Worm (Caenorhabditis elegans) whole organism, L1 larva: ENCODE results near the gene egas-3.

Experiments used
- C16A3.4 ChIP-seq: fragments of 150-350 bp; optimal IDR thresholded peaks from 2 replicates; lab custom pipeline; 2014; ENCODE audit warnings: missing biosample characterization, missing genetic modification characterization
- aly-2 ChIP-seq: fragments of 150-350 bp; optimal IDR thresholded peaks from 2 replicates; lab custom pipeline; 2014; ENCODE audit warnings: missing biosample characterization, missing genetic modification characterization
- ama-1 ChIP-seq: fragments of 150-350 bp; optimal IDR thresholded peaks from 2 replicates; lab custom pipeline; 2014
- ceh-63 ChIP-seq: fragments of 200-800 bp; sonication (Bioruptor generic); optimal IDR thresholded peaks from 2 replicates; lab custom pipeline; 2018; ENCODE audit warnings: mild to moderate bottlenecking, missing genetic modification characterization, missing compliant biosample characterization
- ceh-8 ChIP-seq: fragments of 200-800 bp; sonication (Bioruptor generic); optimal IDR thresholded peaks from 2 replicates; lab custom pipeline; 2018; ENCODE audit warnings: mild to moderate bottlenecking, missing genetic modification characterization, moderate library complexity, missing compliant biosample characterization
- ceh-82 ChIP-seq, 3 experiments: fragments of 150-350 bp in 1 of 3; sonication (generic microtip) in 2 of 3; optimal IDR thresholded peaks; 2 replicates each; lab custom pipeline; 2014 to 2017; ENCODE audit warnings: missing biosample characterization in 3 of 3, missing genetic modification characterization in 3 of 3
- ceh-90 ChIP-seq: sonication (generic microtip); optimal IDR thresholded peaks from 2 replicates; lab custom pipeline; 2016; ENCODE audit warnings: missing genetic modification characterization, missing compliant biosample characterization
- ces-1 ChIP-seq: fragments of 150-350 bp; optimal IDR thresholded peaks from 2 replicates; lab custom pipeline; 2014; ENCODE audit warnings: missing biosample characterization, missing genetic modification reagents, missing genetic modification characterization
- dpl-1 ChIP-seq, 3 experiments: fragments of 150-350 bp in 2 of 3; sonication (generic microtip) in 1 of 3; optimal IDR thresholded peaks; 2 replicates each; lab custom pipeline; 2014 to 2017; ENCODE audit warnings: missing biosample characterization in 3 of 3, missing genetic modification characterization in 3 of 3, missing genetic modification reagents in 3 of 3
- efl-1 ChIP-seq, 4 experiments: fragments of 150-350 bp; optimal IDR thresholded peaks in 3 of 4; peaks in 1 of 4; 1 replicate in 1 of 4; 2 replicates in 3 of 4; lab custom pipeline; 2014; ENCODE audit warnings: missing biosample characterization in 2 of 4, missing genetic modification characterization in 2 of 4, missing genetic modification reagents in 2 of 4
- efl-3 ChIP-seq: fragments of 200-800 bp; sonication (Bioruptor generic); optimal IDR thresholded peaks from 2 replicates; lab custom pipeline; 2018; ENCODE audit warnings: mild to moderate bottlenecking, missing genetic modification characterization, missing compliant biosample characterization
- egl-13 ChIP-seq: sonication (generic microtip); optimal IDR thresholded peaks from 2 replicates; lab custom pipeline; 2016; ENCODE audit warnings: missing genotype, missing genetic modification reagents, missing genetic modification characterization, missing compliant biosample characterization
- egl-27 ChIP-seq, 2 experiments: fragments of 150-350 bp in 1 of 2; sonication (generic microtip); optimal IDR thresholded peaks; 3 replicates each; lab custom pipeline; 2017 to 2018; ENCODE audit warnings: missing biosample characterization in 2 of 2, missing genetic modification characterization in 2 of 2, missing genetic modification reagents in 2 of 2
- elt-3 ChIP-seq, 6 experiments: fragments of 150-350 bp in 1 of 6; sonication (generic microtip); optimal IDR thresholded peaks; 2 replicates each; lab custom pipeline; 2017 to 2018; ENCODE audit warnings: missing biosample characterization in 6 of 6, missing genetic modification characterization in 6 of 6, inconsistent platforms in 1 of 6
- ets-5 ChIP-seq: fragments of 200-800 bp; sonication (Bioruptor generic); IDR thresholded peaks from 2 replicates; pipeline ENCODE4 v1.3.6; 2022; ENCODE audit warnings: missing genetic modification characterization, missing compliant biosample characterization
- fkh-10 ChIP-seq: sonication (generic microtip); optimal IDR thresholded peaks from 2 replicates; lab custom pipeline; 2017; ENCODE audit warnings: missing biosample characterization, missing genetic modification reagents, missing genetic modification characterization
- fos-1 ChIP-seq: fragments of 150-350 bp; optimal IDR thresholded peaks from 2 replicates; lab custom pipeline; 2014; ENCODE audit warnings: missing biosample characterization, missing genetic modification characterization
- grh-1 ChIP-seq: fragments of 200-800 bp; sonication (Bioruptor generic); IDR thresholded peaks from 2 replicates; pipeline ENCODE4 v1.3.6; 2022; ENCODE audit warnings: missing genetic modification reagents, missing genetic modification characterization, missing compliant biosample characterization
- hpl-2 ChIP-seq: fragments of 150-350 bp; optimal IDR thresholded peaks from 2 replicates; lab custom pipeline; 2014; ENCODE audit warnings: missing biosample characterization, missing genetic modification reagents, missing genetic modification characterization
- irx-1 ChIP-seq: sonication (generic microtip); optimal IDR thresholded peaks from 2 replicates; lab custom pipeline; 2016; ENCODE audit warnings: missing genetic modification characterization, missing compliant biosample characterization
- lin-13 ChIP-seq: fragments of 150-350 bp; optimal IDR thresholded peaks from 2 replicates; lab custom pipeline; 2014; ENCODE audit warnings: missing biosample characterization, missing genetic modification reagents, missing genetic modification characterization
- lin-14 ChIP-seq: fragments of 200-800 bp; sonication (Bioruptor generic); optimal IDR thresholded peaks from 2 replicates; lab custom pipeline; 2018; ENCODE audit warnings: mild to moderate bottlenecking, missing genetic modification characterization, moderate library complexity, missing compliant biosample characterization
- lin-15B ChIP-seq: fragments of 150-350 bp; sonication (generic microtip); optimal IDR thresholded peaks from 3 replicates; lab custom pipeline; 2014; ENCODE audit warnings: missing biosample characterization, missing genetic modification characterization
- lir-3 ChIP-seq: sonication (generic microtip); optimal IDR thresholded peaks from 2 replicates; lab custom pipeline; 2016; ENCODE audit warnings: mild to moderate bottlenecking, missing genetic modification characterization, moderate library complexity, missing compliant biosample characterization; ENCODE audit not compliant: poor library complexity
- lsy-2 ChIP-seq, 2 experiments: fragments of 150-350 bp; optimal IDR thresholded peaks; 2 replicates each; lab custom pipeline; 2014; ENCODE audit warnings: missing biosample characterization in 2 of 2, missing genetic modification characterization in 2 of 2
- nhr-19 ChIP-seq: fragments of 200-800 bp; sonication (Bioruptor generic); conservative IDR thresholded peaks from 2 replicates; pipeline ENCODE4 v1.3.6; 2022; ENCODE audit warnings: missing genetic modification characterization, missing compliant biosample characterization
- nhr-237 ChIP-seq: fragments of 150-350 bp; optimal IDR thresholded peaks from 2 replicates; lab custom pipeline; 2014; ENCODE audit warnings: missing biosample characterization, missing genetic modification characterization
- nhr-47 ChIP-seq: sonication (generic microtip); optimal IDR thresholded peaks from 2 replicates; lab custom pipeline; 2016; ENCODE audit warnings: mild to moderate bottlenecking, missing genetic modification characterization, moderate library complexity, missing compliant biosample characterization
- nhr-76 ChIP-seq: sonication (generic microtip); optimal IDR thresholded peaks from 2 replicates; lab custom pipeline; 2017; ENCODE audit warnings: missing biosample characterization, missing genetic modification characterization
- nhr-85 ChIP-seq: sonication (generic microtip); peaks from one replicate; lab custom pipeline; 2016; ENCODE audit warnings: missing genetic modification characterization, inconsistent platforms, missing compliant biosample characterization
- pag-3 ChIP-seq: sonication (generic microtip); optimal IDR thresholded peaks from 2 replicates; lab custom pipeline; 2017; ENCODE audit warnings: missing genetic modification characterization, mild to moderate bottlenecking, missing compliant biosample characterization, antibody characterized with exemption, borderline replicate concordance; ENCODE audit not compliant: insufficient read depth
- rnt-1 ChIP-seq: sonication (generic microtip); optimal IDR thresholded peaks from 2 replicates; lab custom pipeline; 2016; ENCODE audit warnings: mild to moderate bottlenecking, missing genetic modification characterization, moderate library complexity, missing compliant biosample characterization
- snpc-4 ChIP-seq: fragments of 150-350 bp; optimal IDR thresholded peaks from 2 replicates; lab custom pipeline; 2014; ENCODE audit warnings: missing biosample characterization, missing genetic modification characterization
- snu-23 ChIP-seq: sonication (generic microtip); optimal IDR thresholded peaks from 2 replicates; lab custom pipeline; 2016; ENCODE audit warnings: missing genetic modification characterization, missing compliant biosample characterization
- sptf-1 ChIP-seq: fragments of 150-350 bp; optimal IDR thresholded peaks from 2 replicates; lab custom pipeline; 2014; ENCODE audit warnings: missing biosample characterization, missing genetic modification characterization
- tbx-2 ChIP-seq: sonication (generic microtip); optimal IDR thresholded peaks from 2 replicates; lab custom pipeline; 2016; ENCODE audit warnings: missing genetic modification characterization, missing compliant biosample characterization
- tlp-1 ChIP-seq: fragments of 150-350 bp; optimal IDR thresholded peaks from 2 replicates; lab custom pipeline; 2014; ENCODE audit warnings: missing biosample characterization, missing genetic modification characterization
- unc-130 ChIP-seq: fragments of 150-350 bp; optimal IDR thresholded peaks from 2 replicates; lab custom pipeline; 2017; ENCODE audit warnings: missing biosample characterization, missing genetic modification characterization, inconsistent platforms
- unc-62 ChIP-seq: fragments of 150-350 bp; optimal IDR thresholded peaks from 2 replicates; lab custom pipeline; 2014; ENCODE audit warnings: missing biosample characterization, missing genetic modification reagents, missing genetic modification characterization
- unc-86 ChIP-seq: sonication (generic microtip); optimal IDR thresholded peaks from 2 replicates; lab custom pipeline; 2016; ENCODE audit warnings: missing genetic modification characterization, missing compliant biosample characterization
- zag-1 ChIP-seq: fragments of 150-350 bp; optimal IDR thresholded peaks from 2 replicates; lab custom pipeline; 2014; ENCODE audit warnings: missing biosample characterization, missing genetic modification characterization
- zip-4 ChIP-seq: fragments of 200-800 bp; sonication (Bioruptor generic); optimal IDR thresholded peaks from 2 replicates; lab custom pipeline; 2018; ENCODE audit warnings: mild to moderate bottlenecking, missing genetic modification characterization, moderate library complexity, missing compliant biosample characterization
- ztf-4 ChIP-seq: fragments of 150-350 bp; optimal IDR thresholded peaks from 2 replicates; lab custom pipeline; 2014; ENCODE audit warnings: missing biosample characterization, missing genetic modification characterization

egas-3 gene

DNA sequence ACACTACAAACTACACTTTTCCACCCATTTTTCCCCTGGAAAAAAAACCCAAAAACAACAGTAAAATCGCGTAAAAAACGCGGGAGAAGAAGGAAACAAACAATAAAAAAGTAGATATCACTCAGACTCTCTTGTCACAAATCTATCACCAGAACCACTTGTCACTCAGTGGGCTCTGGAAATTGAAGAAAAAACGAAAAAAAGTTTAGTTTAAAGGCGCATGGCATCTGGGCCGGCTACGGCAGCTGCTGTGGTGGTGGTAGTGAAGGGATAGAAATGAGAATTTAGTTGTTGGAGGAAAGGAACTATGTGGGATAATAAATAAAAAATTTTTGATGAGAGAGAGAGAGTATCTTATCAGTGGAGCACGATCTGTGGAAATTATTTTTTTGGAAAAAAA lies 8.7 kb downstream of the egas-3 start:
- TF ChIP-seq lsy-2 (tag; optimal IDR thresholded peaks at IDR 0.05; lab: Kevin White, UChicago) (peak in 1 of 2 experiments; percentile 13), ceh-63 (no peak), fkh-10 (no peak), fos-1 (no peak), rnt-1 (tag; lab: Kevin White, UChicago) (peak; percentile 43), pag-3 (tag; lab: Kevin White, UChicago) (peak; percentile 84), dpl-1 (GFP tag; optimal IDR thresholded peaks at IDR 0.05; lab: Kevin White, UChicago) (no peak), efl-1 (optimal IDR thresholded peaks at IDR 0.05; lab: Kevin White, UChicago) (no peak), efl-1 (GFP tag; optimal IDR thresholded peaks at IDR 0.05 in 1 of 2; lab: Kevin White, UChicago) (peak in 1 of 2 experiments; percentile 69), lin-14 (GFP tag; lab: Kevin White, UChicago) (peak; percentile 47), unc-130 (peak; percentile 8), ama-1 (lab: Kevin White, UChicago) (no peak), zip-4 (no peak)

- TF ChIP-seq tlp-1: no peak
- no peak for TF ChIP-seq egl-27 (tag; optimal IDR thresholded peaks at IDR 0.05; lab: Kevin White, UChicago)
- TF ChIP-seq ceh-8 (GFP tag; lab: Kevin White, UChicago): no peak
- no peak for TF ChIP-seq snpc-4
- TF ChIP-seq unc-86 (tag; lab: Kevin White, UChicago): no peak
- TF ChIP-seq lin-13 (GFP tag; lab: Kevin White, UChicago): no peak
- no peak for TF ChIP-seq unc-130
- no peak for TF ChIP-seq tbx-2 (tag; lab: Kevin White, UChicago)
- TF ChIP-seq elt-3 (tag; optimal IDR thresholded peaks at IDR 0.05; lab: Kevin White, UChicago): no peak
Measured at ce11 chrV:18626764-18627163, 9.4 kb downstream of the egas-3 start, which contains the start of gene Y69H2.15. Gene Y69H2.15, minus strand, starts transcription at chrV:18626864.

- peak; percentile 3 for TF ChIP-seq rnt-1 (tag; lab: Kevin White, UChicago)
- no peak for TF ChIP-seq tbx-2 (tag; lab: Kevin White, UChicago)
Measured at ce11 chrV:18622462-18622861, 13.7 kb downstream of the egas-3 start, which contains the start of gene Y69H2.1. Gene Y69H2.1, minus strand, starts transcription at chrV:18622562.

DNA sequence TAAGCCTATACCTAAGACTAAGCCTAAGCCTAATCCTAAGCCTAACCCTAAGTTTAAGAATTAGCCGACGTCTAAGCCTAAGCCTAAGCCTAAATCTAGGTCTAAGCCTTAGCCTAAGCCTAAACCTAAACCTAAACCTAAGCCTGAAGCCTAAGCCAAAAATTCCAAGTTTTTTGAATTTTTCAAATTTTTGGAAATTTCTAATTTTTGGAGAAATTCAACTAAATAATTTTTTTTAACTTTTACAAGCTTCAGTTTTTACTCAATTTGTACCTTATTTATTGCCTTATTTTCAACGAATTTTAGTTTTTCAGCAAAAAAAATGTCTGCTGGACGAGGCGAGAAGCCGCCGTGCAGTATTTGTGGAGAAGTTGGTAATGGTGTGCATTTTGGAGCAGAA lies 19.9 kb downstream of the egas-3 start, which contains the start of gene nhr-70:
TSS of gene nhr-70 (plus strand) at position 301 of the 400 bp plus-strand sequence.
- no peak for TF ChIP-seq efl-1 (optimal IDR thresholded peaks at IDR 0.05; lab: Kevin White, UChicago)
- no peak for TF ChIP-seq efl-1 (GFP tag; optimal IDR thresholded peaks at IDR 0.05 in 1 of 2; lab: Kevin White, UChicago)
- no peak for TF ChIP-seq unc-62 (GFP tag; lab: Kevin White, UChicago)
- TF ChIP-seq snpc-4: no peak
- no peak for TF ChIP-seq efl-3 (GFP tag; lab: Kevin White, UChicago)
- TF ChIP-seq nhr-85 (tag; lab: Kevin White, UChicago): no peak

DNA sequence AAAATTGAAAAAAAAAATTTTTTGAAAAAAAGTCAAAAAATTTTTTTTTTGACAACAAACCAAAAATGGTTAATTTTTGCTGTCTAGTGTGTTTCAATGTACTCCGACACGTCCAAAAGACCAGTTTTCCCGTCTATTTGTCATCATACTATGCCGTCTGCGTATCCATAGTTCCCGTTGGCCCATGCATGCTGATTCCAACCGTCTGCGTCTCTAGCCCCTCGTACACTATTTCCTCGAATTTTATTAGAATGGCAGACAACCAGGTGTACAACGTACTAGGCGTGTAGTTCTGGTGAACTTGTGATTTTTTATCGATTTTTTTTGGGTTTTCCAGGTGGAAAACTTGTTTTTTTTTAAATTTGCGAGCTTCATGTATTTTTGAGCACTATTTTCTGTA lies 21.6 kb downstream of the egas-3 start:
- TF ChIP-seq lir-3 (no peak), sptf-1 (tag; lab: Kevin White, UChicago) (no peak), lin-15B (tag; lab: Kevin White, UChicago) (no peak), ces-1 (GFP tag; lab: Kevin White, UChicago) (no peak), nhr-85 (tag; lab: Kevin White, UChicago) (peak; percentile 89), ceh-90 (tag; lab: Kevin White, UChicago) (no peak), ceh-63 (no peak), zag-1 (tag; lab: Kevin White, UChicago) (no peak), snu-23 (peak; percentile 78), nhr-19 (peak; percentile 78), efl-1 (optimal IDR thresholded peaks at IDR 0.05; lab: Kevin White, UChicago) (peak; percentile 44 to 55), efl-1 (GFP tag; optimal IDR thresholded peaks at IDR 0.05 in 1 of 2; lab: Kevin White, UChicago) (peak in 1 of 2 experiments; percentile 9), grh-1 (GFP tag; lab: Robert Waterston, UW) (peak; percentile 87), nhr-237 (tag; lab: Kevin White, UChicago) (peak; percentile 33), snpc-4 (no peak), irx-1 (tag; lab: Kevin White, UChicago) (no peak), fos-1 (peak; percentile 23), nhr-47 (tag; lab: Kevin White, UChicago) (peak; percentile 52), hpl-2 (GFP tag; lab: Kevin White, UChicago) (no peak), efl-3 (GFP tag; lab: Kevin White, UChicago) (no peak), aly-2 (tag; lab: Kevin White, UChicago) (no peak), C16A3.4 (tag; lab: Kevin White, UChicago) (peak; percentile 20), ceh-82 (tag; optimal IDR thresholded peaks at IDR 0.05; lab: Kevin White, UChicago) (peak in 2 of 3 experiments; percentile 4 to 45), ets-5 (no peak), dpl-1 (GFP tag; optimal IDR thresholded peaks at IDR 0.05; lab: Kevin White, UChicago) (peak in 2 of 3 experiments; percentile 15 to 18), ztf-4 (no peak), unc-62 (GFP tag; lab: Kevin White, UChicago) (no peak), egl-13 (tag; lab: Kevin White, UChicago) (no peak), nhr-76 (tag; lab: Kevin White, UChicago) (no peak)
